Worm (Caenorhabditis elegans) whole organism, early embryonic: ENCODE results near the gene egl-9.

Experiments used
- B0310.2 ChIP-seq: sonication (generic microtip); optimal IDR thresholded peaks from 2 replicates; lab custom pipeline; 2016; ENCODE audit warnings: mild to moderate bottlenecking, missing genetic modification characterization, missing compliant biosample characterization
- F13C5.2 ChIP-seq: sonication (generic microtip); optimal IDR thresholded peaks from 2 replicates; lab custom pipeline; 2017; ENCODE audit warnings: mild to moderate bottlenecking, missing genetic modification characterization, inconsistent platforms, missing compliant biosample characterization
- aly-1 ChIP-seq: sonication (generic microtip); optimal IDR thresholded peaks from 2 replicates; lab custom pipeline; 2016; ENCODE audit warnings: missing genetic modification characterization, missing compliant biosample characterization
- ama-1 ChIP-seq: fragments of 150-350 bp; optimal IDR thresholded peaks from 2 replicates; lab custom pipeline; 2014
- ceh-13 ChIP-seq: fragments of 200-800 bp; sonication (Bioruptor generic); optimal IDR thresholded peaks from 2 replicates; lab custom pipeline; 2018; ENCODE audit warnings: mild to moderate bottlenecking, missing genetic modification characterization, missing compliant biosample characterization
- ceh-36 ChIP-seq: sonication (generic microtip); optimal IDR thresholded peaks from 2 replicates; lab custom pipeline; 2016; ENCODE audit warnings: missing genetic modification characterization, inconsistent platforms, missing compliant biosample characterization
- ets-7 ChIP-seq: sonication (generic microtip); optimal IDR thresholded peaks from 2 replicates; lab custom pipeline; 2016; ENCODE audit warnings: missing genotype, missing genetic modification characterization, missing compliant biosample characterization
- flt-1 ChIP-seq: fragments of 200-800 bp; sonication (Bioruptor generic); IDR thresholded peaks from 2 replicates; pipeline ENCODE4 v1.3.6; 2022; ENCODE audit warnings: missing genetic modification characterization, missing compliant biosample characterization
- hmbx-1 ChIP-seq: sonication (generic microtip); optimal IDR thresholded peaks from 2 replicates; lab custom pipeline; 2016; ENCODE audit warnings: mild to moderate bottlenecking, missing genetic modification characterization, missing compliant biosample characterization
- hmg-4 ChIP-seq: fragments of 200-800 bp; sonication (Bioruptor generic); optimal IDR thresholded peaks from 2 replicates; lab custom pipeline; 2018; ENCODE audit warnings: mild to moderate bottlenecking, missing genetic modification characterization, missing compliant biosample characterization
- hnd-1 ChIP-seq: sonication (generic microtip); optimal IDR thresholded peaks from 2 replicates; lab custom pipeline; 2016; ENCODE audit warnings: missing genetic modification characterization, missing compliant biosample characterization
- pes-1 ChIP-seq: fragments of 200-800 bp; sonication (Bioruptor generic); IDR thresholded peaks from 2 replicates; pipeline ENCODE4 v1.3.6; 2022; ENCODE audit warnings: missing genetic modification reagents, missing genetic modification characterization, missing compliant biosample characterization
- scrt-1 ChIP-seq: fragments of 200-800 bp; sonication (Bioruptor generic); IDR thresholded peaks from 2 replicates; pipeline ENCODE4 v1.3.6; 2022; ENCODE audit warnings: missing genetic modification characterization, missing compliant biosample characterization
- sea-1 ChIP-seq: fragments of 200-800 bp; sonication (Bioruptor generic); conservative IDR thresholded peaks from 2 replicates; pipeline ENCODE4 v1.3.6; 2022; ENCODE audit warnings: missing genetic modification characterization, missing compliant biosample characterization
- tbx-11 ChIP-seq: fragments of 200-800 bp; sonication (Bioruptor generic); IDR thresholded peaks from 2 replicates; pipeline ENCODE4 v1.3.6; 2022; ENCODE audit warnings: missing genetic modification characterization, missing compliant biosample characterization
- tbx-37 ChIP-seq: fragments of 200-800 bp; sonication (Bioruptor generic); conservative IDR thresholded peaks from 2 replicates; pipeline ENCODE4 v1.3.6; 2022; ENCODE audit warnings: missing genetic modification reagents, missing genetic modification characterization, missing compliant biosample characterization
- tra-4 ChIP-seq: sonication (generic microtip); optimal IDR thresholded peaks from 2 replicates; lab custom pipeline; 2017; ENCODE audit warnings: missing genetic modification characterization, missing compliant biosample characterization

The egl-9 gene

DNA sequence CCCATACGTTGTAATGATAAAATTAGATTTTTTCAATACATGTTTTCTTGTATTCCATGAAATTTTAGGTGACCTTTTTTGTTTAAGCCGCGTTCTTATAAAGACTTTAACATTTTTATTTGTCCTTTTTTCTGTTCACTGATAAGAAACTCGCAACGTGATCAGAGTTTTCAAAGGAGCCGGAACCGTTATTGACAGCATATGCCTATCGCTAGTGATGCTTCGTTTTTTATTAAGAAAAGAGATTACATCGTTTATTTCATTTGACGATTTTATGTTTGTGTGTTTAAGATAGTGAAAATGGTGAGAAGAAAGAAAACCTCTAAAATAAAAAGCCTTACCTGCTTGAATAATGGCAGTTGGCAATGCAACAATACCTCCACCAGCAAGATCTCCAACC lies 35.7 kb upstream of the egl-9 start:
- no peak for TF ChIP-seq sea-1

DNA sequence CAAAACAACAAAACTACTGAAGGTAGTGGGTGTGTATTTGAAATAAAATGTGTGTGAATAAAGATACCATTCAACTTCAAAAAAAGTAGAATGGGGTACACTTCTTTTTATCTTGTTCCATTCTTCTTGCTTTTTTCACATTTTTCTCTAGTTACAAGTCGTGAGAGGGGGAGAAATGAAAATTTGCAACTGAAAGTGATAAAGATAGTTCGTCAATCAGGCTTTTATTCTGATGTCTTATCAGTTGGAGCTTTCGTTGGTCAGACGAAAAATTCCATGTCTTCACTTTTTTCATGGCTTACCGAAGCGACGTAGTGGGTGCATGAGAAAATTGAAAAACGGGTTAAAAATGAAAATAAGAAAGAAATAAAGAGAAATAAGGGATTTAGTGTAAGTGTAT lies 34.6 kb upstream of the egl-9 start, which contains the start of gene Y32F6A.4:
TSS of gene Y32F6A.4 (minus strand) at position 347 of the 400 bp plus-strand sequence.
- TF ChIP-seq hnd-1 (tag; lab: Kevin White, UChicago) (no peak), scrt-1 (GFP tag; lab: Robert Waterston, UW) (no peak), ama-1 (lab: Kevin White, UChicago) (no peak), hmg-4 (GFP tag; lab: Kevin White, UChicago) (no peak), hmbx-1 (tag; lab: Kevin White, UChicago) (no peak), tra-4 (no peak), ets-7 (tag; lab: Kevin White, UChicago) (no peak), sea-1 (no peak), ceh-13 (no peak)

DNA sequence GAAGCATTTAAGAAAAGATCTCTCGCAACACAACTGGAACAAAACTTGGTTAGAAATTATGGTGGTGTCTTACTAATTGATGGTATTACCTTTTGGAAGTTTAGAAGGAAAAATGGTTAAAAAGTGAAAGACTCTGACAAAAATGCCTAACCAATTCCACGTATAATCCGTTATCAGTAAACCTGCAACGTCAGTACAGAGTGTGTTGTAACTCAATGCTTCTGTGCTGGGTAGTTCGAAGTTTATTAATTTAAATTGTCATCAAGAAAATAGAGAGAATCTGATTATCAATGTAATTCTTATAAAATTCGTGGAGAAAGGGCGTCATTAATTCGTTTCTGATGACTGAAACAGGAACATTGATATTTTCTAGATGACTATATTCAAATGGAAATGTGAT lies 33.1 kb upstream of the egl-9 start:
- TF ChIP-seq ets-7 (tag; lab: Kevin White, UChicago) = no peak
- TF ChIP-seq F13C5.2 (tag; lab: Kevin White, UChicago) = no peak
- no peak for TF ChIP-seq ceh-13
- TF ChIP-seq flt-1 = no peak
- no peak for TF ChIP-seq sea-1
- no peak for TF ChIP-seq hmbx-1 (tag; lab: Kevin White, UChicago)
- no peak for TF ChIP-seq hnd-1 (tag; lab: Kevin White, UChicago)
- no peak for TF ChIP-seq aly-1
- TF ChIP-seq hmg-4 (GFP tag; lab: Kevin White, UChicago) = no peak
- no peak for TF ChIP-seq scrt-1 (GFP tag; lab: Robert Waterston, UW)
- TF ChIP-seq ama-1 (lab: Kevin White, UChicago) = no peak
- no peak for TF ChIP-seq tbx-37 (GFP tag; lab: Robert Waterston, UW)
- no peak for TF ChIP-seq B0310.2 (tag; lab: Kevin White, UChicago)
- no peak for TF ChIP-seq pes-1 (GFP tag; lab: Robert Waterston, UW)
- no peak for TF ChIP-seq tbx-11 (GFP tag; lab: Robert Waterston, UW)
- TF ChIP-seq ceh-36 (tag; lab: Kevin White, UChicago) = no peak

DNA sequence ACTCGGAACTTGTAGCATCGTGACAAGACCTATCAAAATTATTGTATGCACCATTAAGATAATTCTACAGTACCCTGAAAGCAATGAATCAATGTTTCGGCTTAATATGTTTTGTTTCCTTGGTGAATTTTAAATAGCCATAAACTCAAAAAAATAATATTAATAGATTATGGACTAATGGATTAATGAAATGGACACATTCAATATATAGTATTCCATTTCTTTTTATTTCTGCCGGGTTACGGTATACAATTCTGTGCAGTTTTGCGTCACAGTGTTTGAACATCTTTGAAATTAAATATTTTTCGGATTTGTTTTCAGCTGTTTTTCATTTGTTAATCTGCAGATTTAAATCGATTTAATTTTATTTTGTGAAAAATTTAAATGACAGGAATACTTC lies 31.7 kb upstream of the egl-9 start, which contains the start of gene set-22:
TSS of gene set-22 (plus strand) at position 301 of the 400 bp plus-strand sequence.
- TF ChIP-seq aly-1 (no peak), ets-7 (tag; lab: Kevin White, UChicago) (no peak), pes-1 (GFP tag; lab: Robert Waterston, UW) (no peak)

DNA sequence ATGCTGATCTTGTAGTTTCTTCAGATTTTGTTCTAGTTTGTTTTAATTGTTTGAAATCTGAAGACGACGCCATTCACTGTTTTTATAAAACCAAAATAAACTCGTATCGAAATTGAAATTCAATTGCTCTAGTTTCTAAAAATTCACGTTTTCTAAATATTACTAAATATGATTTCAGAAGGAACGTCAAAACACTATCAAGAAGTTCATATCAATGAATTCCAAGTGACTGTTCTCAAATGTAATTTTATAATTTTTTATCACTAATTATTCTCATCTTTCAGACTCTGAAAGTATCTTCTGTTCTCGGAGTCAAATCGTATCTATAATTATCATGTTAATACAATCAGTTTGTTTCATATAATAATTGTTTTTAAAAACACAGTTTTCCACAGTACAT lies 27.6 kb upstream of the egl-9 start, which contains the start of gene snf-10:
TSS of gene snf-10 (minus strand) at position 101 of the 400 bp plus-strand sequence.
- no peak for TF ChIP-seq ceh-36 (tag; lab: Kevin White, UChicago)
- TF ChIP-seq ceh-13 = no peak
- no peak for TF ChIP-seq ets-7 (tag; lab: Kevin White, UChicago)
- no peak for TF ChIP-seq tra-4
- TF ChIP-seq pes-1 (GFP tag; lab: Robert Waterston, UW) = no peak
- no peak for TF ChIP-seq F13C5.2 (tag; lab: Kevin White, UChicago)
- TF ChIP-seq tbx-37 (GFP tag; lab: Robert Waterston, UW) = no peak
- no peak for TF ChIP-seq flt-1
- TF ChIP-seq hmg-4 (GFP tag; lab: Kevin White, UChicago) = no peak
- TF ChIP-seq hnd-1 (tag; lab: Kevin White, UChicago) = no peak
- TF ChIP-seq ama-1 (lab: Kevin White, UChicago) = no peak
- TF ChIP-seq sea-1 = no peak
- TF ChIP-seq scrt-1 (GFP tag; lab: Robert Waterston, UW) = no peak
- no peak for TF ChIP-seq tbx-11 (GFP tag; lab: Robert Waterston, UW)
- TF ChIP-seq B0310.2 (tag; lab: Kevin White, UChicago) = no peak
- TF ChIP-seq aly-1 = no peak
- TF ChIP-seq hmbx-1 (tag; lab: Kevin White, UChicago) = no peak

DNA sequence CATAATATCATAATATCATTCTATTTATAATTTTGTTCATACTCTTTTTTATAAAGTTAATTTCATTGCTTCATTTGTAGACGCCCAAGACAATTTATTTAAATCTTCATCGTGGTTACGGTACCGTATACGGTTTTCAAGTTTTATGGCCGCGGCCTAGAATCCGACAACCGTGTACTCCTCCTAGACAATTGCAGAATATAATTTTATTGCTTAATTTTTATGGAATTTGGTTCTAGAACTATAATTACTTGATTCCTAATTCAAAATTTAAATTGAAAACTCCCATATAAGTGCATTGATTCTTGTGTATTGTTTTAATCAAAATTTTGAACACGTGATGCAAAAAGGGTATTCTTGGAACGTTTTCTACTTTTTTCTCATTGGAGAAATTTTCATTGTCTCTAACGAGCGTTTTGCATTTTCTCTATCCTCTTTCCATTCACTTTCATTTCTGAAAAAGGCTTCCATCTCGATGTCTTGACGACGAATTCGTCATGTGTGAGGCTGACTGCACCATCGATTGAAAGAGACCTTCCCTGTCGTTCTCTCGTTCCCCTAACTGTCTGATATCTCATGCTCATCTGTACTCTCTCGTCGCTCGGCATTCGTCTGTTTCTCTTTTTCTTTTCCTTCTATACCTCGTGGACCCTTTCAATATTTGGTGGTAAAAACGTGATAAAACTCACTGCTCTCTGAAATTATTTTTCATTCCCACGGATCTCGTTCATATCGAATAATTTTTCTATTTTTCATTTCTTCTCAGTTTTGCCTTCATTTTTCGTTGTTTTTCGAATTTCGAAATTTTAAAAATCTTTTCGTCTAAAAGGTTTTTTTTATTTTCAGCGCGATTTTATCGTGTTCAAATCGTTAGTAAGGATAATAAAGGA lies 26.9 kb upstream of the egl-9 start, which contains the start of gene pap-1:
TSS of gene pap-1 (plus strand) at position 840 of the 890 bp plus-strand sequence.
- TF ChIP-seq tra-4 (no peak), aly-1 (no peak), ceh-13 (no peak), ama-1 (lab: Kevin White, UChicago) (no peak), B0310.2 (tag; lab: Kevin White, UChicago) (no peak), scrt-1 (GFP tag; lab: Robert Waterston, UW) (no peak), pes-1 (GFP tag; lab: Robert Waterston, UW) (no peak), F13C5.2 (tag; lab: Kevin White, UChicago) (no peak), hmg-4 (GFP tag; lab: Kevin White, UChicago) (no peak), tbx-11 (GFP tag; lab: Robert Waterston, UW) (no peak), hmbx-1 (tag; lab: Kevin White, UChicago) (no peak)

DNA sequence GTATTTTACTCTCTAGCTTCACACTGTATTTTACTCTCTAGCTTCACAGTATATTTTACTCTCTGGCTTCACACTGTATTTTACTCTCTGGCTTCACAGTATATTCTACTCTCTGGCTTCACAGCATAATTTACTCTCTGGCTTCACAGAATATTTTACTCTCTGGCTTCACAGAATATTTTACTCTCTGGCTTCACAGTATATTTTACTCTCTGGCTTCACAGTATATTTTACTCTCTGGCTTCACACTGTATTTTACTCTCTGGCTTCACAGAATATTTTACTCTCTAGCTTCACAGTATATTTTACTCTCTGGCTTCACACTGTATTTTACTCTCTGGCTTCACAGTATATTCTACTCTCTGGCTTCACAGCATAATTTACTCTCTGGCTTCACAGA lies 18.4 kb upstream of the egl-9 start:
- TF ChIP-seq tbx-37 (GFP tag; lab: Robert Waterston, UW) = peak; percentile 40

DNA sequence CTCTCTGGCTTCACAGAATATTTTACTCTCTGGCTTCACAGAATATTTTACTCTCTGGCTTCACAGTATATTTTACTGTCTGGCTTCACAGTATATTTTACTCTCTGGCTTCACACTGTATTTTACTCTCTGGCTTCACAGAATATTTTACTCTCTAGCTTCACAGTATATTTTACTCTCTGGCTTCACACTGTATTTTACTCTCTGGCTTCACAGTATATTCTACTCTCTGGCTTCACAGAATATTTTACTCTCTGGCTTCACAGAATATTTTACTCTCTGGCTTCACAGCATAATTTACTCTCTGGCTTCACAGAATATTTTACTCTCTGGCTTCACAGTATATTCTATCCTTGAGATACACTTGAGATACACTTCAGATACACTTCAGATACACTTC lies 18.0 kb upstream of the egl-9 start:
- TF ChIP-seq tbx-11 (GFP tag; lab: Robert Waterston, UW) (peak; percentile 58; the same call in 1 of the 2 replicates), tbx-37 (GFP tag; lab: Robert Waterston, UW) (peak; percentile 77; the same call in 1 of the 2 replicates), sea-1 (0 out of 2 replicates have a peak, but pooled peaks have one; percentile 44), flt-1 (peak; percentile 71)
